Worm (Caenorhabditis elegans) whole organism, L4/young adult: ENCODE measurements around the gene T26E4.7.

Experiments used
- W03F9.2 ChIP-seq: fragments of 150-350 bp; optimal IDR thresholded peaks from 2 replicates; lab custom pipeline; 2014; ENCODE audit warnings: missing biosample characterization, missing genetic modification characterization
- him-1 ChIP-seq: sonication (generic microtip); optimal IDR thresholded peaks from 2 replicates; lab custom pipeline; 2016; ENCODE audit warnings: missing genotype, missing genetic modification reagents, missing genetic modification characterization, missing compliant biosample characterization

- TF ChIP-seq him-1 (tag; lab: Kevin White, UChicago) (no peak), W03F9.2 (tag; lab: Kevin White, UChicago) (no peak)
Observed at ce11 chrV:15792409-15792808, 961 bp upstream of the T26E4.7 start, which contains the start of gene T26E4.4.
